Fruit fly (Drosophila melanogaster) whole organism, prepupa: ENCODE data around the gene Mrp4.

Experiments
- CG15336 ChIP-seq: fragments of 200-800 bp; sonication (Bioruptor generic); IDR thresholded peaks from 2 replicates; pipeline ENCODE4 v1.3.6; 2022; ENCODE audit warnings: missing biosample characterization, missing genetic modification characterization
- CG16779 ChIP-seq: fragments of 200-800 bp; sonication (Bioruptor generic); optimal IDR thresholded peaks from 3 replicates; lab custom pipeline; 2017; ENCODE audit warnings: missing biosample characterization, mild to moderate bottlenecking, missing genetic modification characterization
- CG4318 ChIP-seq: fragments of 200-800 bp; sonication (Bioruptor generic); optimal IDR thresholded peaks from 3 replicates; lab custom pipeline; 2017; ENCODE audit warnings: missing biosample characterization, mild to moderate bottlenecking, missing genetic modification characterization
- CG6854 ChIP-seq: fragments of 200-800 bp; sonication (Bioruptor generic); optimal IDR thresholded peaks from 2 replicates; lab custom pipeline; 2017; ENCODE audit warnings: missing biosample characterization, mild to moderate bottlenecking, missing genetic modification characterization
- Gug ChIP-seq: fragments of 200-800 bp; sonication (Bioruptor generic); IDR thresholded peaks from 2 replicates; pipeline ENCODE4 v1.3.6; 2022; ENCODE audit warnings: missing biosample characterization, missing genetic modification characterization
- Hr39 ChIP-seq: fragments of 200-800 bp; sonication (Bioruptor generic); optimal IDR thresholded peaks from 2 replicates; lab custom pipeline; 2016; ENCODE audit warnings: missing biosample characterization, missing genetic modification characterization
- OdsH ChIP-seq: fragments of 200-800 bp; sonication (Bioruptor generic); optimal IDR thresholded peaks from 3 replicates; lab custom pipeline; 2016; ENCODE audit warnings: missing biosample characterization, missing genetic modification characterization
- acj6 ChIP-seq: fragments of 200-800 bp; sonication (Bioruptor generic); optimal IDR thresholded peaks from 3 replicates; lab custom pipeline; 2016; ENCODE audit warnings: missing biosample characterization, missing genetic modification characterization
- esn ChIP-seq: fragments of 200-800 bp; sonication (Bioruptor generic); optimal IDR thresholded peaks from 2 replicates; lab custom pipeline; 2016; ENCODE audit warnings: missing biosample characterization, mild to moderate bottlenecking, missing genetic modification characterization, moderate library complexity
- fd59A ChIP-seq: fragments of 200-800 bp; sonication (Bioruptor generic); optimal IDR thresholded peaks from 2 replicates; lab custom pipeline; 2017; ENCODE audit warnings: missing biosample characterization, mild to moderate bottlenecking, missing genetic modification characterization, missing genetic modification reagents
- svp ChIP-seq: fragments of 200-800 bp; sonication (Bioruptor generic); peaks from one replicate; lab custom pipeline; 2016; ENCODE audit warnings: missing biosample characterization, missing genetic modification characterization

DNA sequence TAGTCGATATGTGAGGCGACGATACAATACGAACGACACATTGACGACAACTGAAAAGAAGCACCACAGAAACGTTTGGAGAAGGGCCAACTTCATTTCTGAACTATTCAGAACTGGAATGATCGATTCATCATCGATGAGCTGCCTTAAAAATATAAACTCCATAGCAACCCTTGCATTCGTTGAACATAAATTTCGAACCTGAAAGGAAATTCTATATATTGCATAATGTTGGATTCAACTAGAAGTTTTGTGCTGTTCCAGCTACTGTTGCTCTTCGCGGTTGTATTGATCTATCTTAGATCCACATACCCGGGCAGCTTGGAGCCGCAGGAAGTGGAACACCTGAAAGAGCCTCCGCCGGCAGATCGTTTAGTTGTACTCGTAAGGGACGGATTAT lies 9.6 kb downstream of the Mrp4 start, which contains the start of the genes CG6790 and CG5342:
- TF ChIP-seq CG16779 (no peak), fd59A (GFP tag; lab: Kevin White, UChicago) (no peak), CG6854 (GFP tag; lab: Kevin White, UChicago) (no peak), OdsH (no peak), acj6 (GFP tag; lab: Kevin White, UChicago) (no peak), Gug (no peak), esn (no peak), CG4318 (GFP tag; lab: Kevin White, UChicago) (no peak), Hr39 (no peak), svp (GFP tag; lab: Kevin White, UChicago) (no peak), CG15336 (no peak)
